Worm (Caenorhabditis elegans): ENCODE results near the gene srbc-21.

DNA sequence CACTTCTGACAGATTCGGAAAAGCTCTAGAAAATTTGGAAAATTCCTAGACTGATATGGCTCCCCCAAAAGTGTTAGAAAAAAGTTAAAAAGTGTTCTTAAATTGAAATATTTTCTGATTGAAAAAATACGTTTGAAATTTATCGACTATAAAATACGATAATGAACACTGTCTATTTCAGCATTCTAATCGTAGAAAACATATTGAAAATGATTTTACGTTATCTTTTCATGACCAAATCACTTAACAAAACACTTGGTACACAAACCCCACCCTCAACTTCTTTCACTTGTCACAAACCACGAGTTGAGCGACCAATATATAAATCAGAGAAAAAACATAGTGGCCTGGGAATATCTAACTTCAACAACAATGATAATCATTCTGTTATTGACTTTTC is 23.9 kb downstream of the srbc-21 start, which contains the start of gene cyp-33C1:
- no peak for TF ChIP-seq ceh-36 (tag; optimal IDR thresholded peaks at IDR 0.05)
- TF ChIP-seq hmbx-1 (tag; optimal IDR thresholded peaks at IDR 0.05), result no peak
- no peak for TF ChIP-seq aly-1 (tag; optimal IDR thresholded peaks at IDR 0.05)
- no peak for TF ChIP-seq ama-1 (optimal IDR thresholded peaks at IDR 0.05)
- no peak for TF ChIP-seq hmg-4 (GFP tag; optimal IDR thresholded peaks at IDR 0.05)
- TF ChIP-seq ets-7 (tag; optimal IDR thresholded peaks at IDR 0.05), result no peak
- TF ChIP-seq pes-1 (GFP tag; IDR thresholded peaks at IDR 0.05), result no peak
- TF ChIP-seq hnd-1 (tag; optimal IDR thresholded peaks at IDR 0.05), result no peak
- no peak for TF ChIP-seq flt-1 (GFP tag; IDR thresholded peaks at IDR 0.05)
- TF ChIP-seq B0310.2 (tag; optimal IDR thresholded peaks at IDR 0.05), result no peak
- TF ChIP-seq tra-4 (tag; optimal IDR thresholded peaks at IDR 0.05), result no peak
- no peak for TF ChIP-seq tbx-37 (GFP tag; conservative IDR thresholded peaks at IDR 0.05)
- TF ChIP-seq sea-1 (GFP tag; conservative IDR thresholded peaks at IDR 0.05), result no peak
- no peak for TF ChIP-seq F13C5.2 (tag; optimal IDR thresholded peaks at IDR 0.05)

All from whole organism, early embryonic.